Worm (Caenorhabditis elegans) whole organism, L2 larva: Measurements from ENCODE around the gene F58E1.13.

Source experiments
- C34F6.9 ChIP-seq: fragments of 150-350 bp; optimal IDR thresholded peaks from 2 replicates; lab custom pipeline; 2014; ENCODE audit warnings: missing biosample characterization, missing genetic modification characterization
- Y55F3AM.14 ChIP-seq: fragments of 200-800 bp; sonication (Bioruptor generic); optimal IDR thresholded peaks from 2 replicates; lab custom pipeline; 2018; ENCODE audit warnings: mild to moderate bottlenecking, missing genetic modification characterization, missing compliant biosample characterization
- aly-2 ChIP-seq: fragments of 150-350 bp; optimal IDR thresholded peaks from 2 replicates; lab custom pipeline; 2014; ENCODE audit warnings: missing biosample characterization, missing genetic modification characterization
- lin-13 ChIP-seq: fragments of 150-350 bp; optimal IDR thresholded peaks from 2 replicates; lab custom pipeline; 2014; ENCODE audit warnings: missing biosample characterization, missing genetic modification reagents, missing genetic modification characterization
- lin-39 ChIP-seq: fragments of 150-350 bp; optimal IDR thresholded peaks from 2 replicates; lab custom pipeline; 2014; ENCODE audit warnings: missing biosample characterization, missing genetic modification reagents, missing genetic modification characterization
- nhr-12 ChIP-seq: fragments of 150-350 bp; optimal IDR thresholded peaks from 2 replicates; lab custom pipeline; 2014; ENCODE audit warnings: missing biosample characterization, missing genetic modification characterization
- nhr-129 ChIP-seq: fragments of 150-350 bp; optimal IDR thresholded peaks from 2 replicates; lab custom pipeline; 2014; ENCODE audit warnings: missing biosample characterization, missing genetic modification characterization
- nhr-237 ChIP-seq: fragments of 150-350 bp; optimal IDR thresholded peaks from 2 replicates; lab custom pipeline; 2014; ENCODE audit warnings: missing biosample characterization, missing genetic modification characterization
- nhr-6 ChIP-seq: fragments of 150-350 bp; optimal IDR thresholded peaks from 2 replicates; lab custom pipeline; 2014; ENCODE audit warnings: missing biosample characterization, missing genetic modification characterization
- skn-1 ChIP-seq: sonication (generic microtip); optimal IDR thresholded peaks from 2 replicates; lab custom pipeline; 2017; ENCODE audit warnings: missing biosample characterization, missing genetic modification characterization
- snpc-4 ChIP-seq: fragments of 150-350 bp; optimal IDR thresholded peaks from 2 replicates; lab custom pipeline; 2014; ENCODE audit warnings: missing biosample characterization, missing genetic modification characterization
- unc-62 ChIP-seq: fragments of 150-350 bp; optimal IDR thresholded peaks from 2 replicates; lab custom pipeline; 2014; ENCODE audit warnings: missing biosample characterization, missing genetic modification reagents, missing genetic modification characterization

DNA sequence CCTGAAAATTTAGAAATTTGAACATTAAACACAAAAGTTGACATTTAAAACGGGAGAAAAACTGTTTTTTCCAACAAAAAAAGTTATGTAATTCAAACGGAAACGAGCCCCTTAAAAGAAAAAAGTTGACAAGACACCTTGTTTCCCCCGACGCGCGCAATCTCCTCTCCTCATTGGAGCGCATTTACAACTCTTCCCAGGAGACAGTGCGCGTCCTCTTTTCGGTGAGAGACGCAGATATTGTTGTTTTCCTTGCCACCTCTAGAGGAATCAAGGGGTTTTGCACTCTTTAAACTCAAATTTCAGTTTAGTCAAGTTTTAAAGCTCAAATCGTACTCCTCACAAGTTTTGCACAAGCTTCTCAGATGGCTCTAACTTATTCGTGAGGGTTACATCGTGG is at the start of gene F58E1.13:
- no peak for TF ChIP-seq snpc-4 (tag; lab: Kevin White, UChicago)
- no peak for TF ChIP-seq unc-62
- no peak for TF ChIP-seq skn-1 (tag; lab: Kevin White, UChicago)
- TF ChIP-seq nhr-237 (tag; lab: Kevin White, UChicago), result no peak
- no peak for TF ChIP-seq nhr-6 (tag; lab: Kevin White, UChicago)
- no peak for TF ChIP-seq lin-39
- TF ChIP-seq Y55F3AM.14 (GFP tag; lab: Kevin White, UChicago), result no peak
- TF ChIP-seq aly-2 (tag; lab: Kevin White, UChicago), result no peak
- no peak for TF ChIP-seq C34F6.9 (tag; lab: Kevin White, UChicago)
- TF ChIP-seq lin-13 (GFP tag; lab: Kevin White, UChicago), result no peak
- TF ChIP-seq nhr-12, result no peak
- no peak for TF ChIP-seq nhr-129 (tag; lab: Kevin White, UChicago)
